Worm (Caenorhabditis elegans) whole organism, L4 larva: ENCODE measurements around the gene ndua-1.

ENCODE experiments used
- T20F7.1 ChIP-seq: fragments of 200-800 bp; sonication (Bioruptor generic); optimal IDR thresholded peaks from 2 replicates; lab custom pipeline; 2018; ENCODE audit warnings: mild to moderate bottlenecking, missing genetic modification characterization, missing compliant biosample characterization
- Y5F2A.4 ChIP-seq: fragments of 200-800 bp; sonication (Bioruptor generic); optimal IDR thresholded peaks from 2 replicates; lab custom pipeline; 2018; ENCODE audit warnings: mild to moderate bottlenecking, missing genetic modification characterization, missing compliant biosample characterization
- ZK337.2 ChIP-seq: fragments of 200-800 bp; sonication (Bioruptor generic); IDR thresholded peaks from 2 replicates; pipeline ENCODE4 v1.3.6; 2022; ENCODE audit warnings: missing genetic modification reagents, missing genetic modification characterization, missing compliant biosample characterization
- aha-1 ChIP-seq: fragments of 150-350 bp; peaks from one replicate; lab custom pipeline; 2014; ENCODE audit warnings: missing biosample characterization, missing genetic modification characterization
- ceh-62 ChIP-seq: sonication (generic microtip); optimal IDR thresholded peaks from 2 replicates; lab custom pipeline; 2017; ENCODE audit warnings: missing biosample characterization, missing genetic modification characterization
- ctbp-1 ChIP-seq: fragments of 200-800 bp; sonication (Bioruptor generic); IDR thresholded peaks from 2 replicates; pipeline ENCODE4 v1.3.6; 2022; ENCODE audit warnings: missing genetic modification reagents, missing genetic modification characterization, missing compliant biosample characterization
- daf-12 ChIP-seq: fragments of 150-350 bp; optimal IDR thresholded peaks from 2 replicates; lab custom pipeline; 2014; ENCODE audit warnings: missing biosample characterization, missing genetic modification reagents, missing genetic modification characterization
- daf-16 ChIP-seq, 3 experiments: sonication (generic microtip); optimal IDR thresholded peaks; 2 replicates each; lab custom pipeline; 2016 to 2017; ENCODE audit warnings: missing genetic modification characterization in 3 of 3, missing genetic modification reagents in 3 of 3, mild to moderate bottlenecking in 2 of 3, missing compliant biosample characterization in 2 of 3, missing biosample characterization in 1 of 3, moderate library complexity in 1 of 3
- dmd-6 ChIP-seq: fragments of 200-800 bp; sonication (Bioruptor generic); IDR thresholded peaks from 2 replicates; pipeline ENCODE4 v1.3.6; 2022; ENCODE audit warnings: missing genetic modification reagents, missing genetic modification characterization, missing compliant biosample characterization
- dmd-9 ChIP-seq: fragments of 200-800 bp; sonication (Bioruptor generic); IDR thresholded peaks from 2 replicates; pipeline ENCODE4 v1.3.6; 2022; ENCODE audit warnings: missing genetic modification reagents, missing genetic modification characterization, missing compliant biosample characterization
- dpl-1 ChIP-seq: fragments of 150-350 bp; optimal IDR thresholded peaks from 2 replicates; lab custom pipeline; 2014; ENCODE audit warnings: missing biosample characterization, missing genetic modification reagents, missing genetic modification characterization
- dve-1 ChIP-seq: sonication (generic microtip); optimal IDR thresholded peaks from 2 replicates; lab custom pipeline; 2017; ENCODE audit warnings: antibody characterized with exemption, mild to moderate bottlenecking, missing genetic modification characterization, missing compliant biosample characterization; ENCODE audit not compliant: insufficient read depth
- gei-8 ChIP-seq: fragments of 200-800 bp; sonication (Bioruptor generic); optimal IDR thresholded peaks from 2 replicates; lab custom pipeline; 2018; ENCODE audit warnings: mild to moderate bottlenecking, missing genetic modification characterization, missing compliant biosample characterization
- hlh-11 ChIP-seq: fragments of 200-800 bp; sonication (Bioruptor generic); optimal IDR thresholded peaks from 2 replicates; lab custom pipeline; 2018; ENCODE audit warnings: mild to moderate bottlenecking, missing genetic modification characterization, missing compliant biosample characterization
- jun-1 ChIP-seq: fragments of 150-350 bp; optimal IDR thresholded peaks from 2 replicates; lab custom pipeline; 2014; ENCODE audit warnings: missing biosample characterization, missing genetic modification reagents, missing genetic modification characterization
- lin-15B ChIP-seq: fragments of 150-350 bp; sonication (generic microtip); optimal IDR thresholded peaks from 3 replicates; lab custom pipeline; 2014; ENCODE audit warnings: missing biosample characterization, missing genetic modification characterization
- lin-29 ChIP-seq: fragments of 200-800 bp; sonication (Bioruptor generic); IDR thresholded peaks from 2 replicates; pipeline ENCODE4 v1.3.6; 2022; ENCODE audit warnings: missing genetic modification reagents, missing genetic modification characterization, missing compliant biosample characterization
- lsy-2 ChIP-seq, 2 experiments: fragments of 150-350 bp in 1 of 2; sonication (generic microtip) in 1 of 2; optimal IDR thresholded peaks; 2 replicates each; lab custom pipeline; 2014 to 2017; ENCODE audit warnings: missing biosample characterization in 2 of 2, missing genetic modification characterization in 2 of 2
- madf-5 ChIP-seq, 2 experiments: fragments of 200-800 bp; sonication (Bioruptor generic); IDR thresholded peaks; 2 replicates each; pipeline ENCODE4 v1.3.6; 2022; ENCODE audit warnings: missing compliant biosample characterization in 2 of 2, missing genetic modification characterization in 2 of 2
- madf-9 ChIP-seq: fragments of 200-800 bp; sonication (Bioruptor generic); conservative IDR thresholded peaks from 2 replicates; pipeline ENCODE4 v1.3.6; 2022; ENCODE audit warnings: missing genetic modification reagents, missing genetic modification characterization, missing compliant biosample characterization
- mep-1 ChIP-seq: fragments of 150-350 bp; sonication (generic microtip); optimal IDR thresholded peaks from 3 replicates; lab custom pipeline; 2014; ENCODE audit warnings: missing biosample characterization, missing genetic modification characterization
- mxl-3 ChIP-seq: fragments of 200-800 bp; sonication (Bioruptor generic); optimal IDR thresholded peaks from 2 replicates; lab custom pipeline; 2018; ENCODE audit warnings: mild to moderate bottlenecking, missing genetic modification characterization, missing compliant biosample characterization
- nhr-11 ChIP-seq: fragments of 150-350 bp; optimal IDR thresholded peaks from 2 replicates; lab custom pipeline; 2014; ENCODE audit warnings: missing biosample characterization, missing genetic modification characterization
- nhr-111 ChIP-seq: fragments of 200-800 bp; sonication (Bioruptor generic); optimal IDR thresholded peaks from 2 replicates; lab custom pipeline; 2018; ENCODE audit warnings: mild to moderate bottlenecking, missing genetic modification characterization, missing compliant biosample characterization
- nhr-28 ChIP-seq: fragments of 150-350 bp; optimal IDR thresholded peaks from 2 replicates; lab custom pipeline; 2014; ENCODE audit warnings: missing biosample characterization, missing genetic modification characterization
- nhr-42 ChIP-seq: fragments of 200-800 bp; sonication (Bioruptor generic); IDR thresholded peaks from 2 replicates; pipeline ENCODE4 v1.3.6; 2022; ENCODE audit warnings: missing genetic modification characterization, missing compliant biosample characterization
- pha-4 ChIP-seq, 2 experiments: fragments of 150-350 bp in 1 of 2; fragments of 200-800 bp in 1 of 2; sonication (Bioruptor generic) in 1 of 2; IDR thresholded peaks in 1 of 2; optimal IDR thresholded peaks in 1 of 2; 2 replicates each; pipeline versions ENCODE4 v1.3.6 to Lab custom; 2014 to 2022; ENCODE audit warnings: missing genetic modification characterization in 2 of 2, missing genetic modification reagents in 2 of 2, missing biosample characterization in 1 of 2, missing compliant biosample characterization in 1 of 2
- sdz-12 ChIP-seq: fragments of 200-800 bp; sonication (Bioruptor generic); optimal IDR thresholded peaks from 2 replicates; lab custom pipeline; 2018; ENCODE audit warnings: mild to moderate bottlenecking, missing genetic modification characterization, missing compliant biosample characterization
- set-16 ChIP-seq: fragments of 200-800 bp; sonication (Bioruptor generic); IDR thresholded peaks from 2 replicates; pipeline ENCODE4 v1.3.6; 2022; ENCODE audit warnings: missing genetic modification reagents, missing genetic modification characterization, missing compliant biosample characterization
- skn-1 ChIP-seq: fragments of 150-350 bp; optimal IDR thresholded peaks from 2 replicates; lab custom pipeline; 2014; ENCODE audit warnings: missing biosample characterization, missing genetic modification characterization
- tag-97 ChIP-seq: fragments of 200-800 bp; sonication (Bioruptor generic); IDR thresholded peaks from 2 replicates; pipeline ENCODE4 v1.3.6; 2022; ENCODE audit warnings: missing genetic modification characterization, missing compliant biosample characterization
- unc-62 ChIP-seq, 3 experiments: fragments of 150-350 bp in 1 of 3; sonication (generic microtip); optimal IDR thresholded peaks in 2 of 3; peaks in 1 of 3; 1 replicate in 1 of 3; 2 replicates in 2 of 3; lab custom pipeline; 2014 to 2017; ENCODE audit warnings: missing biosample characterization in 3 of 3, missing genetic modification characterization in 3 of 3, missing genetic modification reagents in 3 of 3, missing genotype in 1 of 3
- zfp-3 ChIP-seq: fragments of 200-800 bp; sonication (Bioruptor generic); conservative IDR thresholded peaks from 2 replicates; pipeline ENCODE4 v1.3.6; 2022; ENCODE audit warnings: missing genetic modification reagents, missing genetic modification characterization, missing compliant biosample characterization
- zip-11 ChIP-seq: fragments of 200-800 bp; sonication (Bioruptor generic); IDR thresholded peaks from 2 replicates; pipeline ENCODE4 v1.3.6; 2022; ENCODE audit warnings: missing genetic modification characterization, missing compliant biosample characterization
- zip-2 ChIP-seq: fragments of 150-350 bp; optimal IDR thresholded peaks from 2 replicates; lab custom pipeline; 2014; ENCODE audit warnings: missing biosample characterization, missing genetic modification characterization
- ztf-7 ChIP-seq: fragments of 150-350 bp; optimal IDR thresholded peaks from 2 replicates; lab custom pipeline; 2014; ENCODE audit warnings: missing biosample characterization, missing genetic modification characterization

ndua-1 gene

DNA sequence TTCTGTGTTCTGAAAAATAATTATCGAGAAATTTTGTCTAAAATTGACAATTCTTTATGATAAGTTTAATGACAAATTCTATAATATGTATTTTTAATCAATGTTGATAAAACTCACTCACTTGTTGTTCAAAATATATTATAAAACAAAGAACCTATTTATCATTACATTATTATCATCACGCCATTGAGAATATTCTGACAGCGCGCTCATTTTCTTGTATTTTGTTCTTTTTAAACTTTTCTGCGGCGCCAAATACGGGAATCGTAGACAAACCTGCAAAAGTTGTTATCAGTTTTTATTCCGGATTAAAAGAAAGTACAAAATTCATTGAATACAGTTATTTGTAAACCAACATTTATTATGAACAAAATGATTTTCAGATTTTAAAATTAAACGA is 14.7 kb upstream of the ndua-1 start:
- TF ChIP-seq T20F7.1 (GFP tag; lab: Kevin White, UChicago), result peak; percentile 48
- TF ChIP-seq daf-16 (GFP tag; optimal IDR thresholded peaks at IDR 0.05; lab: Kevin White, UChicago), result no peak
- TF ChIP-seq daf-16 (tag; optimal IDR thresholded peaks at IDR 0.05; lab: Kevin White, UChicago), result peak; percentile 96
- TF ChIP-seq mep-1 (tag; lab: Kevin White, UChicago), result peak; percentile 59
- TF ChIP-seq hlh-11, result peak; percentile 58
- TF ChIP-seq zip-11 (GFP tag; lab: Robert Waterston, UW), result no peak
- peak in 1 of 2 experiments; percentile 27 for TF ChIP-seq lsy-2 (tag; optimal IDR thresholded peaks at IDR 0.05; lab: Kevin White, UChicago)
- peak; percentile 18 for TF ChIP-seq nhr-28 (tag; lab: Kevin White, UChicago)
- no peak for TF ChIP-seq dpl-1
- TF ChIP-seq dve-1, result peak; percentile 70
- TF ChIP-seq dmd-6 (GFP tag; lab: Robert Waterston, UW), result peak; percentile 68

ce11 chrV:20862681-20863080 is 11.0 kb upstream of the ndua-1 start, which contains the start of gene twk-35:
Gene twk-35 (plus strand): TSS chrV:20862981.
- TF ChIP-seq ceh-62 (tag; lab: Kevin White, UChicago) (no peak), aha-1 (tag; lab: Kevin White, UChicago) (peak; percentile 67)

DNA sequence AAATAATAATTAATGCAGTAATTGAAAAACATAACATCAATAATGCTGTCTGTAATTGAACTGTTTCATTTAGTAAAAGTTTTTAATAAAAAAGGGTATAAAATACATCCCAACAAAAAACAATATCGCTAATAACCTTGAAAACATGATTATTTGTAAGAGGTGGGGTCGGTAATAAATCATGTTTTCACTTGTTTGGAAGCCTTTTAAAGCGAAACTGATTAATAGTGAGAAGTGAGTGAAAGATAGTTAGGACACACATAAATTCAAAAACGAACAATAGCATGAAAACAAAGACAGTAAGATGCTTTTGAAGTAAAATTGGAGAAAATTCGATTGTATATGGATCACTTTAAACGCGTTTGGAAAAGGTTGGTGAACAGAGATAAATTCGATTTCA is 9.4 kb upstream of the ndua-1 start, which contains the start of gene try-4:
TSS of gene try-4 (minus strand) at position 74 of the 400 bp plus-strand sequence.
- TF ChIP-seq ctbp-1 (GFP tag; lab: Robert Waterston, UW), result no peak
- peak in 1 of 2 experiments; percentile 97 for TF ChIP-seq unc-62 (GFP tag; optimal IDR thresholded peaks at IDR 0.05 in 1 of 2; lab: Kevin White, UChicago)
- TF ChIP-seq unc-62 (tag; optimal IDR thresholded peaks at IDR 0.05; lab: Kevin White, UChicago), result no peak
- TF ChIP-seq nhr-28 (tag; lab: Kevin White, UChicago), result peak; percentile 10

DNA sequence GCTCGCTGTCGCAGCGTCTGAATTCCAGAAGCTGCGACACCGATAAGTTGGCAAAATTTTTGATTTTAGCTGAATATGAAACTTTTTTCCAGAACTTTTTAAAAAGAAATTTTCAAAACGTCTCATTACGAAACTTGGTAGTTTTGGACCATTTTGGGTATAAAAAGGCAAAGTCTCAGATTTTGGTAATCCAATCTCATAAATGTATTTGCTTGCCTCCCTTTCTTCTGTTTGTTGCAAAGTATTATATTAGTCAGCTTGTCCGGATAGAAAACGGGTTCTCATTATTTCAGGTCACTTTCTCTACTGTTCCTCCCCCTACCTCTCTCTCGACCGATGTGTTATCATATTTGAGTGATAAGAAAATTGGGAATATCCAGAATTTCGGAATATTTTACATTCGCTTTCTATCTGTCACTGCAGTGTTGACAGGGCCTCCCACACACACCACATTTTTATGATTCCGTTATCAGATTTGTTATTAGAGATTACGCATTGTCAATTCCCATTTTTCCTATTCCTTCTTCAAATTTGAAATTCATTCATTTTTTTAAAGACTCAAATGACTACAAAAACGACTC is 2.0 kb upstream of the ndua-1 start, which contains the start of gene F31D4.5:
TSS of gene F31D4.5 (plus strand) at position 491 of the 581 bp plus-strand sequence.
- TF ChIP-seq skn-1 (tag; lab: Kevin White, UChicago), result no peak
- TF ChIP-seq nhr-42, result no peak
- TF ChIP-seq daf-16 (GFP tag; optimal IDR thresholded peaks at IDR 0.05; lab: Kevin White, UChicago), result no peak
- TF ChIP-seq daf-16 (tag; optimal IDR thresholded peaks at IDR 0.05; lab: Kevin White, UChicago), result peak; percentile 56
- TF ChIP-seq unc-62 (GFP tag; optimal IDR thresholded peaks at IDR 0.05 in 1 of 2; lab: Kevin White, UChicago), result peak in 1 of 2 experiments; percentile 81
- TF ChIP-seq unc-62 (tag; optimal IDR thresholded peaks at IDR 0.05; lab: Kevin White, UChicago), result no peak
- no peak for TF ChIP-seq lin-29 (GFP tag; lab: Robert Waterston, UW)
- no peak for TF ChIP-seq nhr-11 (tag; lab: Kevin White, UChicago)

ce11 chrV:20850580-20850979 is 1.1 kb downstream of the ndua-1 start, which contains the start of gene clec-264:
Gene clec-264 (minus strand): TSS chrV:20850701.
- no peak for TF ChIP-seq sdz-12 (GFP tag; lab: Kevin White, UChicago)
- no peak for TF ChIP-seq pha-4 (GFP tag; IDR thresholded peaks at IDR 0.05; lab: Robert Waterston, UW)
- TF ChIP-seq pha-4 (tag; optimal IDR thresholded peaks at IDR 0.05; lab: Kevin White, UChicago), result no peak
- no peak for TF ChIP-seq zip-11 (GFP tag; lab: Robert Waterston, UW)
- TF ChIP-seq, all 104 proteins: peak for 0

- TF ChIP-seq jun-1 (tag; lab: Kevin White, UChicago), result no peak
- no peak for TF ChIP-seq madf-9 (GFP tag; lab: Robert Waterston, UW)
- no peak for TF ChIP-seq gei-8 (GFP tag; lab: Kevin White, UChicago)
- TF ChIP-seq nhr-11 (tag; lab: Kevin White, UChicago), result no peak
- no peak for TF ChIP-seq Y5F2A.4 (GFP tag; lab: Kevin White, UChicago)
- TF ChIP-seq zfp-3 (GFP tag; lab: Robert Waterston, UW), result no peak
- TF ChIP-seq mxl-3, result no peak
- TF ChIP-seq hlh-11, result no peak
- TF ChIP-seq madf-5 (GFP tag; IDR thresholded peaks at IDR 0.05; lab: Robert Waterston, UW), result no peak
- no peak for TF ChIP-seq ztf-7
- peak; percentile 42; the same call in 1 of the 2 replicates for TF ChIP-seq pha-4 (GFP tag; IDR thresholded peaks at IDR 0.05; lab: Robert Waterston, UW)
- TF ChIP-seq pha-4 (tag; optimal IDR thresholded peaks at IDR 0.05; lab: Kevin White, UChicago), result no peak
- no peak for TF ChIP-seq tag-97
- no peak for TF ChIP-seq set-16
- no peak for TF ChIP-seq zip-11 (GFP tag; lab: Robert Waterston, UW)
- TF ChIP-seq zip-2 (tag; lab: Kevin White, UChicago), result peak; percentile 28
- no peak for TF ChIP-seq lin-15B
- TF ChIP-seq ZK337.2, result no peak
- peak; percentile 17 for TF ChIP-seq nhr-111 (GFP tag; lab: Kevin White, UChicago)
- TF ChIP-seq dmd-9, result no peak
- TF ChIP-seq dve-1, result peak; percentile 26
- no peak for TF ChIP-seq lin-29 (GFP tag; lab: Robert Waterston, UW)
- no peak for TF ChIP-seq daf-12 (tag; lab: Kevin White, UChicago)
These were observed 3.9 kb downstream of the ndua-1 start for ce11 chrV:20847743-20848229.
